Fruit fly (Drosophila melanogaster) whole organism, embryonic: ENCODE data around the gene cv-c.
A peak's percentile ranks its signal among the peaks of the same experiment; 100 is the strongest.

Experiments
- Abd-B ChIP-seq: fragments of 200-800 bp; sonication (Bioruptor generic); optimal IDR thresholded peaks from 2 replicates; lab custom pipeline; 2018; ENCODE audit warnings: missing biosample characterization, mild to moderate bottlenecking, missing genetic modification characterization, moderate library complexity
- Asciz ChIP-seq: fragments of 200-800 bp; sonication (Bioruptor generic); optimal IDR thresholded peaks from 2 replicates; lab custom pipeline; 2017; ENCODE audit warnings: missing biosample characterization, mild to moderate bottlenecking, missing genetic modification characterization, missing genetic modification reagents
- B-H2 ChIP-seq: fragments of 200-800 bp; sonication (Bioruptor generic); optimal IDR thresholded peaks from 2 replicates; lab custom pipeline; 2018; ENCODE audit warnings: missing biosample characterization, mild to moderate bottlenecking, missing genetic modification characterization
- CG10209 ChIP-seq: fragments of 200-800 bp; sonication (Bioruptor generic); optimal IDR thresholded peaks from 3 replicates; lab custom pipeline; 2017; ENCODE audit warnings: missing biosample characterization, mild to moderate bottlenecking, missing genetic modification characterization, missing genetic modification reagents
- CG12071 ChIP-seq: fragments of 200-800 bp; sonication (Bioruptor generic); optimal IDR thresholded peaks from 3 replicates; lab custom pipeline; 2018; ENCODE audit warnings: missing biosample characterization, mild to moderate bottlenecking, missing genetic modification characterization
- CG12219 ChIP-seq: fragments of 200-800 bp; sonication (Bioruptor generic); optimal IDR thresholded peaks from 3 replicates; lab custom pipeline; 2018; ENCODE audit warnings: missing biosample characterization, mild to moderate bottlenecking, missing genetic modification characterization
- CG13296 ChIP-seq: fragments of 200-800 bp; sonication (Bioruptor generic); optimal IDR thresholded peaks from 3 replicates; lab custom pipeline; 2018; ENCODE audit warnings: missing biosample characterization, mild to moderate bottlenecking, missing genetic modification characterization
- CG13894 ChIP-seq: fragments of 200-800 bp; sonication (Bioruptor generic); optimal IDR thresholded peaks from 3 replicates; lab custom pipeline; 2018; ENCODE audit warnings: missing biosample characterization, mild to moderate bottlenecking, missing genetic modification characterization, moderate library complexity
- CG14050 ChIP-seq: fragments of 200-800 bp; sonication (Bioruptor generic); IDR thresholded peaks from 3 replicates; pipeline ENCODE4 v1.3.6; 2022; ENCODE audit warnings: missing biosample characterization, missing genetic modification characterization
- CG15073 ChIP-seq: fragments of 200-800 bp; sonication (Bioruptor generic); optimal IDR thresholded peaks from 2 replicates; lab custom pipeline; 2016; ENCODE audit warnings: missing biosample characterization, missing genetic modification characterization
- CG15479 ChIP-seq: fragments of 200-800 bp; sonication (Bioruptor generic); optimal IDR thresholded peaks from 3 replicates; lab custom pipeline; 2019; ENCODE audit warnings: missing biosample characterization, mild to moderate bottlenecking, missing genetic modification characterization, moderate library complexity
- CG15514 ChIP-seq: fragments of 200-800 bp; sonication (Bioruptor generic); optimal IDR thresholded peaks from 3 replicates; lab custom pipeline; 2017; ENCODE audit warnings: missing biosample characterization, missing genetic modification characterization, mild to moderate bottlenecking, moderate library complexity, missing genetic modification reagents
- CG16813 ChIP-seq: fragments of 200-800 bp; sonication (Bioruptor generic); IDR thresholded peaks from 3 replicates; pipeline ENCODE4 v1.3.6; 2022; ENCODE audit warnings: missing biosample characterization, missing genetic modification characterization; ENCODE audit not compliant: partially characterized antibody
- CG17385 ChIP-seq: fragments of 200-800 bp; sonication (Bioruptor generic); optimal IDR thresholded peaks from 3 replicates; lab custom pipeline; 2018; ENCODE audit warnings: missing biosample characterization, mild to moderate bottlenecking, missing genetic modification characterization
- CG17568 ChIP-seq: fragments of 200-800 bp; sonication (Bioruptor generic); optimal IDR thresholded peaks from 2 replicates; lab custom pipeline; 2018; ENCODE audit warnings: missing biosample characterization, mild to moderate bottlenecking, missing genetic modification characterization, moderate library complexity
- CG18764 ChIP-seq: fragments of 200-800 bp; sonication (Bioruptor generic); optimal IDR thresholded peaks from 3 replicates; lab custom pipeline; 2016; ENCODE audit warnings: missing biosample characterization, missing genetic modification characterization
- CG4360 ChIP-seq: fragments of 200-800 bp; sonication (Bioruptor generic); IDR thresholded peaks from 2 replicates; pipeline ENCODE4 v1.3.6; 2022; ENCODE audit warnings: missing biosample characterization, missing genetic modification characterization
- CG5180 ChIP-seq: fragments of 200-800 bp; sonication (Bioruptor generic); optimal IDR thresholded peaks from 3 replicates; lab custom pipeline; 2017; ENCODE audit warnings: missing biosample characterization, missing genetic modification characterization, mild to moderate bottlenecking, moderate library complexity, missing genetic modification reagents
- CG6254 ChIP-seq: fragments of 200-800 bp; sonication (Bioruptor generic); optimal IDR thresholded peaks from 3 replicates; lab custom pipeline; 2017; ENCODE audit warnings: mild to moderate bottlenecking, missing biosample characterization, missing genetic modification reagents, missing genetic modification characterization
- CG7271 ChIP-seq: fragments of 200-800 bp; sonication (Bioruptor generic); optimal IDR thresholded peaks from 2 replicates; lab custom pipeline; 2018; ENCODE audit warnings: missing biosample characterization, mild to moderate bottlenecking, missing genetic modification characterization, moderate library complexity
- CG7745 ChIP-seq: fragments of 200-800 bp; sonication (Bioruptor generic); optimal IDR thresholded peaks from 2 replicates; lab custom pipeline; 2018; ENCODE audit warnings: missing biosample characterization, mild to moderate bottlenecking, missing genetic modification characterization, moderate library complexity
- CG8290 ChIP-seq, 3 experiments: fragments of 200-800 bp; sonication (Bioruptor generic); optimal IDR thresholded peaks; 2 replicates each; lab custom pipeline; 2016 to 2019; ENCODE audit warnings: missing biosample characterization in 3 of 3, missing genetic modification characterization in 3 of 3, mild to moderate bottlenecking in 2 of 3, moderate library complexity in 1 of 3
- CG9609 ChIP-seq: fragments of 200-800 bp; sonication (Bioruptor generic); optimal IDR thresholded peaks from 3 replicates; lab custom pipeline; 2016; ENCODE audit warnings: missing biosample characterization, missing genetic modification characterization
- CG9797 ChIP-seq: fragments of 200-800 bp; sonication (Bioruptor generic); optimal IDR thresholded peaks from 3 replicates; lab custom pipeline; 2018; ENCODE audit warnings: missing biosample characterization, mild to moderate bottlenecking, missing genetic modification characterization
- D ChIP-seq, 2 experiments: fragments of 200-800 bp in 1 of 2; fragments of >200 bp in 1 of 2; sonication (Bioruptor generic) in 1 of 2; optimal IDR thresholded peaks; 2 replicates in 1 of 2; 3 replicates in 1 of 2; lab custom pipeline; 2017; ENCODE audit warnings: mild to moderate bottlenecking in 1 of 2, missing biosample characterization in 1 of 2, missing genetic modification characterization in 1 of 2, missing genetic modification reagents in 1 of 2
- Dek ChIP-seq: fragments of 200-800 bp; sonication (Bioruptor generic); optimal IDR thresholded peaks from 3 replicates; lab custom pipeline; 2019; ENCODE audit warnings: missing biosample characterization, mild to moderate bottlenecking, missing genetic modification characterization, moderate library complexity
- Doc2 ChIP-seq: fragments of 200-800 bp; sonication (Bioruptor generic); IDR thresholded peaks from 2 replicates; pipeline ENCODE4 v1.3.6; 2022; ENCODE audit warnings: missing biosample characterization, missing genetic modification characterization
- Doc3 ChIP-seq: fragments of 200-800 bp; sonication (Bioruptor generic); IDR thresholded peaks from 3 replicates; pipeline ENCODE4 v1.3.6; 2022; ENCODE audit warnings: missing biosample characterization, missing genetic modification characterization; ENCODE audit not compliant: partially characterized antibody
- Eip74EF ChIP-seq, 2 experiments: fragments of 200-800 bp in 1 of 2; fragments of >200 bp in 1 of 2; sonication (Bioruptor generic) in 1 of 2; optimal IDR thresholded peaks; 2 replicates each; lab custom pipeline; 2017 to 2019; ENCODE audit warnings: missing biosample characterization in 2 of 2, missing genetic modification characterization in 2 of 2, mild to moderate bottlenecking in 1 of 2, moderate library complexity in 1 of 2
- Opbp ChIP-seq: fragments of 200-800 bp; sonication (Bioruptor generic); IDR thresholded peaks from 3 replicates; pipeline ENCODE4 v1.3.6; 2022; ENCODE audit warnings: missing biosample characterization, missing genetic modification characterization; ENCODE audit not compliant: partially characterized antibody
- Vsx1 ChIP-seq: fragments of 200-800 bp; sonication (Bioruptor generic); optimal IDR thresholded peaks from 2 replicates; lab custom pipeline; 2017; ENCODE audit warnings: missing biosample characterization, mild to moderate bottlenecking, missing genetic modification characterization, missing genetic modification reagents
- ab ChIP-seq: fragments of 200-800 bp; sonication (Bioruptor generic); optimal IDR thresholded peaks from 2 replicates; lab custom pipeline; 2016; ENCODE audit warnings: missing biosample characterization, missing genetic modification characterization
- ato ChIP-seq: fragments of 200-800 bp; sonication (Bioruptor generic); IDR thresholded peaks from 2 replicates; pipeline ENCODE4 v1.3.6; 2022; ENCODE audit warnings: missing biosample characterization, missing genetic modification characterization; ENCODE audit not compliant: partially characterized antibody
- br ChIP-seq: fragments of >200 bp; optimal IDR thresholded peaks from 2 replicates; lab custom pipeline; 2017
- cato ChIP-seq: fragments of 200-800 bp; sonication (Bioruptor generic); optimal IDR thresholded peaks from 2 replicates; lab custom pipeline; 2016; ENCODE audit warnings: missing biosample characterization, missing genetic modification characterization, borderline replicate concordance
- dpn ChIP-seq, 2 experiments: fragments of 200-800 bp; sonication (Bioruptor generic); optimal IDR thresholded peaks; 3 replicates each; lab custom pipeline; 2016; ENCODE audit warnings: missing biosample characterization in 2 of 2, missing genetic modification characterization in 2 of 2
- dysf ChIP-seq: fragments of 200-800 bp; sonication (Bioruptor generic); IDR thresholded peaks from 3 replicates; pipeline ENCODE4 v1.3.6; 2022; ENCODE audit warnings: missing biosample characterization, missing genetic modification characterization
- eyg ChIP-seq: fragments of 200-800 bp; sonication (Bioruptor generic); optimal IDR thresholded peaks from 3 replicates; lab custom pipeline; 2016; ENCODE audit warnings: missing biosample characterization, missing genetic modification characterization
- fd64A ChIP-seq: fragments of 200-800 bp; sonication (Bioruptor generic); optimal IDR thresholded peaks from 3 replicates; lab custom pipeline; 2018; ENCODE audit warnings: missing biosample characterization, mild to moderate bottlenecking, missing genetic modification characterization
- h ChIP-seq: fragments of >200 bp; optimal IDR thresholded peaks from 2 replicates; lab custom pipeline; 2017
- hkb ChIP-seq, 2 experiments: fragments of 200-800 bp in 1 of 2; fragments of >200 bp in 1 of 2; sonication (Bioruptor generic) in 1 of 2; IDR thresholded peaks in 1 of 2; optimal IDR thresholded peaks in 1 of 2; 2 replicates each; pipeline versions ENCODE4 v1.3.6 to Lab custom; 2017 to 2022; ENCODE audit warnings: missing biosample characterization in 1 of 2, missing genetic modification characterization in 1 of 2
- jing ChIP-seq: fragments of 200-800 bp; sonication (Bioruptor generic); optimal IDR thresholded peaks from 2 replicates; lab custom pipeline; 2018; ENCODE audit warnings: missing biosample characterization, mild to moderate bottlenecking, missing genetic modification characterization
- lab ChIP-seq: fragments of 200-800 bp; sonication (Bioruptor generic); optimal IDR thresholded peaks from 3 replicates; lab custom pipeline; 2017; ENCODE audit warnings: missing biosample characterization, missing genetic modification characterization, mild to moderate bottlenecking, moderate library complexity, missing genetic modification reagents
- nerfin-2 ChIP-seq: fragments of 200-800 bp; sonication (Bioruptor generic); IDR thresholded peaks from 2 replicates; pipeline ENCODE4 v1.3.6; 2022; ENCODE audit warnings: missing biosample characterization, missing genetic modification characterization; ENCODE audit not compliant: partially characterized antibody
- onecut ChIP-seq: fragments of 200-800 bp; sonication (Bioruptor generic); IDR thresholded peaks from 2 replicates; pipeline ENCODE4 v1.3.6; 2022; ENCODE audit warnings: missing biosample characterization, missing genetic modification characterization
- ttk ChIP-seq: fragments of 200-800 bp; sonication (Bioruptor generic); IDR thresholded peaks from 2 replicates; pipeline ENCODE4 v2.1.2; 2022; ENCODE audit warnings: missing biosample characterization, missing genetic modification characterization
- vvl ChIP-seq: fragments of 200-800 bp; sonication (Bioruptor generic); IDR thresholded peaks from 2 replicates; pipeline ENCODE4 v1.3.6; 2022; ENCODE audit warnings: missing biosample characterization, missing genetic modification characterization
- zen2 ChIP-seq: fragments of 200-800 bp; sonication (Bioruptor generic); IDR thresholded peaks from 3 replicates; pipeline ENCODE4 v1.3.6; 2022; ENCODE audit warnings: missing biosample characterization, missing genetic modification characterization; ENCODE audit not compliant: partially characterized antibody

Gene cv-c

DNA sequence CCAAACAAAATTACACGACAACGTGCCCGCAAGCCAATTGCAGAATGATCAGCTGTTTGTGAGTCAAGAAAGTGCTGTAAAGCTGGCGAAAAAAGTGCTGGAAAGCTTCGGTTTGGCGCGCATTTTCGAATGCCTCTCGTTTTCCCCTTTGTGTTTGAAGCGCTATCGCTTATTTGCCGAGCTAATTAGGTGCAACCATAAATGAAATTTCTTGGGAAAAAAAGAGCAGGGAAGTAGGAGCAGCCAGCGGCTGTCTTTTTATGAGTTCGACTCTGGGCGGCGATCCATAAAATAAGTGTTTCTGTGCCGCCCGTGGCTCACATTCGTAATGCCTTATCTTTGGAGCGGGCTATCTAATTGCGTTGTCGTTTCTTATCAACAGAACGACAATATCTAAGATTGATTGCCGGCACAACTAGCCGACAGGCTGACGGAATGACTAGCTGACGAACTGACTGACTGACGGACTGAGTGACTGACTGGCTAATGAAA, 119.7 kb downstream of the cv-c start, which contains the start of gene Dnaaf5 (continued):
- TF ChIP-seq hkb (optimal IDR thresholded peaks at IDR 0.05; lab: Kevin White, UChicago) (no peak), hkb (GFP tag; IDR thresholded peaks at IDR 0.05; lab: Robert Waterston, UW) (no peak), CG18764 (no peak), CG13296 (no peak), zen2 (GFP tag; lab: Robert Waterston, UW) (no peak), nerfin-2 (no peak), onecut (no peak), ato (GFP tag; lab: Robert Waterston, UW) (no peak), CG6254 (GFP tag; lab: Kevin White, UChicago) (no peak), h (no peak), lab (GFP tag; lab: Kevin White, UChicago) (peak; percentile 81), jing (GFP tag; lab: Kevin White, UChicago) (no peak), CG7745 (tag; lab: Kevin White, UChicago) (peak; percentile 47), dpn (GFP tag; optimal IDR thresholded peaks at IDR 0.05; lab: Kevin White, UChicago) (peak in 1 of 2 experiments; percentile 25), CG4360 (GFP tag; lab: Robert Waterston, UW) (no peak), cato (GFP tag; lab: Kevin White, UChicago) (no peak), eyg (GFP tag; lab: Kevin White, UChicago) (peak; percentile 27), ab (no peak), Doc2 (GFP tag; lab: Robert Waterston, UW) (no peak), dysf (GFP tag; lab: Robert Waterston, UW) (no peak), CG13894 (tag; lab: Kevin White, UChicago) (peak; percentile 20), Doc3 (no peak), B-H2 (peak; percentile 21), CG17385 (GFP tag; lab: Kevin White, UChicago) (peak; percentile 42), Opbp (GFP tag; lab: Robert Waterston, UW) (no peak), Asciz (GFP tag; lab: Kevin White, UChicago) (no peak), CG8290 (GFP tag; optimal IDR thresholded peaks at IDR 0.05; lab: Kevin White, UChicago) (no peak), CG8290 (tag; optimal IDR thresholded peaks at IDR 0.05; lab: Kevin White, UChicago) (peak in 1 of 2 experiments; percentile 24), Dek (tag; lab: Kevin White, UChicago) (no peak), CG15479 (GFP tag; lab: Kevin White, UChicago) (peak; percentile 51), CG17568 (GFP tag; lab: Kevin White, UChicago) (no peak), CG12071 (GFP tag; lab: Kevin White, UChicago) (no peak), CG9797 (GFP tag; lab: Kevin White, UChicago) (no peak), CG5180 (GFP tag; lab: Kevin White, UChicago) (peak; percentile 42), CG10209 (peak; percentile 66), CG9609 (no peak), CG14050 (no peak), fd64A (GFP tag; lab: Kevin White, UChicago) (no peak), CG7271 (tag; lab: Kevin White, UChicago) (no peak), br (lab: Kevin White, UChicago) (no peak), Vsx1 (GFP tag; lab: Kevin White, UChicago) (peak; percentile 98), CG12219 (GFP tag; lab: Kevin White, UChicago) (no peak), CG15514 (GFP tag; lab: Kevin White, UChicago) (peak; percentile 22), ttk (GFP tag; lab: Robert Waterston, UW) (no peak), Abd-B (GFP tag; lab: Kevin White, UChicago) (no peak), vvl (0 out of 2 replicates have a peak, but pooled peaks have one; percentile 34), CG16813 (no peak), CG15073 (GFP tag; lab: Kevin White, UChicago) (no peak), D (optimal IDR thresholded peaks at IDR 0.05; lab: Kevin White, UChicago) (no peak), D (GFP tag; optimal IDR thresholded peaks at IDR 0.05; lab: Kevin White, UChicago) (no peak), Eip74EF (GFP tag; optimal IDR thresholded peaks at IDR 0.05; lab: Kevin White, UChicago) (no peak)
